ENCODE assay signal across 6 worm cellular contexts in genomic region chrIII:11496496-11496895, ce11.
TF ChIP-seq lines count a peak whose summit lies in the region.

Y66D12A.24 (plus strand) TSS chrIII:11496865.

TF ChIP-seq in whole organism, L1 larva, 84 proteins besides CTCF, POLR2A, EP300 and RAD21 (continues in another document):
- peak; percentile 24 for TF ChIP-seq elt-2 (tag; optimal IDR thresholded peaks at IDR 0.05; lab: Kevin White, UChicago)
- peak; percentile 16 for TF ChIP-seq tbx-2 (tag; optimal IDR thresholded peaks at IDR 0.05; lab: Kevin White, UChicago)
- TF ChIP-seq snpc-4 (tag; optimal IDR thresholded peaks at IDR 0.05; lab: Kevin White, UChicago), result no peak
- TF ChIP-seq hpl-2 (GFP tag; optimal IDR thresholded peaks at IDR 0.05; lab: Kevin White, UChicago), result no peak
- no peak for TF ChIP-seq skn-1 (tag; optimal IDR thresholded peaks at IDR 0.05; lab: Kevin White, UChicago)
- TF ChIP-seq egl-27 (tag; optimal IDR thresholded peaks at IDR 0.05; lab: Kevin White, UChicago), result no peak
- no peak for TF ChIP-seq pax-3 (tag; optimal IDR thresholded peaks at IDR 0.05; lab: Kevin White, UChicago)
- TF ChIP-seq zip-4 (GFP tag; optimal IDR thresholded peaks at IDR 0.05; lab: Kevin White, UChicago), result no peak
- TF ChIP-seq dpl-1 (GFP tag; optimal IDR thresholded peaks at IDR 0.05; lab: Kevin White, UChicago), result no peak
- peak in 1 of 6 experiments; percentile 4 for TF ChIP-seq elt-3 (tag; optimal IDR thresholded peaks at IDR 0.05; lab: Kevin White, UChicago)
- TF ChIP-seq efl-1 (optimal IDR thresholded peaks at IDR 0.05; lab: Kevin White, UChicago), result no peak
- TF ChIP-seq efl-1 (GFP tag; optimal IDR thresholded peaks at IDR 0.05 in 1 of 2; lab: Kevin White, UChicago), result no peak
- TF ChIP-seq lir-3 (tag; optimal IDR thresholded peaks at IDR 0.05; lab: Kevin White, UChicago; ENCODE audit: poor library complexity), result no peak
- TF ChIP-seq fos-1 (tag; optimal IDR thresholded peaks at IDR 0.05; lab: Kevin White, UChicago), result no peak
- peak in 1 of 2 experiments; percentile 44 for TF ChIP-seq lin-35 (GFP tag; optimal IDR thresholded peaks at IDR 0.05; lab: Kevin White, UChicago)

TF ChIP-seq in whole organism, L2 larva, 48 proteins besides CTCF, POLR2A, EP300 and RAD21 (continues in another document):
- TF ChIP-seq ztf-1 (GFP tag; conservative IDR thresholded peaks at IDR 0.05; lab: Robert Waterston, UW) (no peak), nhr-11 (tag; optimal IDR thresholded peaks at IDR 0.05; lab: Kevin White, UChicago) (no peak), peb-1 (tag; optimal IDR thresholded peaks at IDR 0.05; lab: Kevin White, UChicago) (no peak), ceh-16 (tag; optimal IDR thresholded peaks at IDR 0.05; lab: Kevin White, UChicago) (no peak), sma-9 (GFP tag; optimal IDR thresholded peaks at IDR 0.05; lab: Kevin White, UChicago) (no peak), sma-9 (tag; optimal IDR thresholded peaks at IDR 0.05; lab: Kevin White, UChicago) (no peak), sem-4 (tag; optimal IDR thresholded peaks at IDR 0.05; lab: Kevin White, UChicago) (no peak), nhr-12 (tag; optimal IDR thresholded peaks at IDR 0.05; lab: Kevin White, UChicago) (no peak), crh-2 (tag; optimal IDR thresholded peaks at IDR 0.05; lab: Kevin White, UChicago) (peak; percentile 4), sma-3 (GFP tag; optimal IDR thresholded peaks at IDR 0.05; lab: Kevin White, UChicago) (peak; percentile 28), nhr-237 (tag; optimal IDR thresholded peaks at IDR 0.05; lab: Kevin White, UChicago) (no peak), egl-27 (tag; optimal IDR thresholded peaks at IDR 0.05; lab: Kevin White, UChicago) (no peak), blmp-1 (tag; optimal IDR thresholded peaks at IDR 0.05; lab: Kevin White, UChicago; ENCODE audit: insufficient read depth) (peak; percentile 13), fos-1 (tag; optimal IDR thresholded peaks at IDR 0.05; lab: Kevin White, UChicago) (peak; percentile 79), ztf-4 (tag; optimal IDR thresholded peaks at IDR 0.05; lab: Kevin White, UChicago) (no peak), F13H6.1 (tag; optimal IDR thresholded peaks at IDR 0.05; lab: Kevin White, UChicago) (peak; percentile 20)

TF ChIP-seq in whole organism, L3 larva, 47 proteins besides CTCF, POLR2A, EP300 and RAD21 (continues in another document):
- no peak for TF ChIP-seq lin-15B (tag; optimal IDR thresholded peaks at IDR 0.05; lab: Kevin White, UChicago)
- no peak for TF ChIP-seq fos-1 (tag; optimal IDR thresholded peaks at IDR 0.05; lab: Kevin White, UChicago)
- TF ChIP-seq elt-3 (tag; optimal IDR thresholded peaks at IDR 0.05; lab: Kevin White, UChicago), result no peak
- TF ChIP-seq ztf-4 (tag; optimal IDR thresholded peaks at IDR 0.05; lab: Kevin White, UChicago), result no peak
- peak; percentile 84 for TF ChIP-seq elt-2 (tag; optimal IDR thresholded peaks at IDR 0.05; lab: Kevin White, UChicago)
- no peak for TF ChIP-seq fkh-2 (tag; optimal IDR thresholded peaks at IDR 0.05; lab: Kevin White, UChicago)
- TF ChIP-seq pha-4 (tag; optimal IDR thresholded peaks at IDR 0.05; lab: Kevin White, UChicago), result peak; percentile 21
- TF ChIP-seq unc-39 (tag; optimal IDR thresholded peaks at IDR 0.05; lab: Kevin White, UChicago), result no peak
- TF ChIP-seq nhr-76 (tag; optimal IDR thresholded peaks at IDR 0.05; lab: Kevin White, UChicago), result no peak
- no peak for TF ChIP-seq lin-39 (tag; optimal IDR thresholded peaks at IDR 0.05; lab: Kevin White, UChicago)
- TF ChIP-seq jun-1 (tag; optimal IDR thresholded peaks at IDR 0.05; lab: Kevin White, UChicago), result peak; percentile 45
- TF ChIP-seq nhr-237 (tag; optimal IDR thresholded peaks at IDR 0.05; lab: Kevin White, UChicago), result no peak
- TF ChIP-seq nhr-23 (tag; optimal IDR thresholded peaks at IDR 0.05; lab: Kevin White, UChicago), result no peak
- TF ChIP-seq daf-12 (tag; optimal IDR thresholded peaks at IDR 0.05; lab: Kevin White, UChicago), result no peak
- TF ChIP-seq pqm-1 (tag; optimal IDR thresholded peaks at IDR 0.05; lab: Kevin White, UChicago), result peak; percentile 73
- TF ChIP-seq elt-1 (tag; optimal IDR thresholded peaks at IDR 0.05; lab: Kevin White, UChicago), result no peak
- no peak for TF ChIP-seq R02D3.7 (tag; optimal IDR thresholded peaks at IDR 0.05; lab: Kevin White, UChicago)

TF ChIP-seq in whole organism, L4 larva, 104 proteins besides CTCF, POLR2A, EP300 and RAD21 (continues in another document):
- TF ChIP-seq nhr-48 (tag; optimal IDR thresholded peaks at IDR 0.05; lab: Kevin White, UChicago) (no peak), ceh-28 (tag; optimal IDR thresholded peaks at IDR 0.05; lab: Kevin White, UChicago) (no peak), lin-38 (GFP tag; IDR thresholded peaks at IDR 0.05; lab: Robert Waterston, UW) (peak; percentile 50), nhr-77 (tag; optimal IDR thresholded peaks at IDR 0.05; lab: Kevin White, UChicago) (peak; percentile 5), nhr-28 (tag; optimal IDR thresholded peaks at IDR 0.05; lab: Kevin White, UChicago) (peak; percentile 78), madf-5 (GFP tag; IDR thresholded peaks at IDR 0.05; lab: Robert Waterston, UW) (no peak), zfp-2 (tag; optimal IDR thresholded peaks at IDR 0.05; lab: Kevin White, UChicago) (no peak), mep-1 (tag; optimal IDR thresholded peaks at IDR 0.05; lab: Kevin White, UChicago) (peak; percentile 61), lin-1 (GFP tag; IDR thresholded peaks at IDR 0.05; lab: Robert Waterston, UW) (peak; percentile 57; the same call in 1 of the 2 replicates), hlh-11 (tag; optimal IDR thresholded peaks at IDR 0.05; lab: Kevin White, UChicago) (peak; percentile 84), T26A8.4 (GFP tag; IDR thresholded peaks at IDR 0.05; lab: Robert Waterston, UW) (no peak), daf-12 (tag; optimal IDR thresholded peaks at IDR 0.05; lab: Kevin White, UChicago) (no peak), cey-2 (tag; optimal IDR thresholded peaks at IDR 0.05; lab: Kevin White, UChicago; ENCODE audit: borderline replicate concordance, insufficient read depth) (no peak), mdl-1 (tag; optimal IDR thresholded peaks at IDR 0.05; lab: Kevin White, UChicago) (peak in 1 of 2 experiments; percentile 29), spr-1 (tag; optimal IDR thresholded peaks at IDR 0.05; lab: Kevin White, UChicago) (no peak), dve-1 (tag; optimal IDR thresholded peaks at IDR 0.05; lab: Kevin White, UChicago; ENCODE audit: insufficient read depth) (peak; percentile 83), pqm-1 (tag; optimal IDR thresholded peaks at IDR 0.05; lab: Kevin White, UChicago) (peak; percentile 57)

TF ChIP-seq in whole organism, late embryonic, 69 proteins besides CTCF, POLR2A, EP300 and RAD21:
- TF ChIP-seq gmeb-2 (tag; optimal IDR thresholded peaks at IDR 0.05; lab: Kevin White, UChicago), result no peak
- no peak for TF ChIP-seq pqm-1 (tag; optimal IDR thresholded peaks at IDR 0.05; lab: Kevin White, UChicago)
- TF ChIP-seq elt-2 (tag; optimal IDR thresholded peaks at IDR 0.05; lab: Kevin White, UChicago), result peak; percentile 43
- TF ChIP-seq tbx-2 (tag; optimal IDR thresholded peaks at IDR 0.05; lab: Kevin White, UChicago), result no peak

TF ChIP-seq in whole organism, young adult, 124 proteins besides CTCF, POLR2A, EP300 and RAD21:
- TF ChIP-seq nhr-120 (GFP tag; IDR thresholded peaks at IDR 0.05; lab: Robert Waterston, UW) (no peak), mxl-1 (tag; optimal IDR thresholded peaks at IDR 0.05; lab: Kevin White, UChicago) (no peak), F55B11.4 (tag; optimal IDR thresholded peaks at IDR 0.05; lab: Kevin White, UChicago; ENCODE audit: borderline replicate concordance, insufficient read depth) (no peak), tbp1 (GFP tag; optimal IDR thresholded peaks at IDR 0.05; lab: Kevin White, UChicago) (peak; percentile 40), hmg-1.2 (GFP tag; IDR thresholded peaks at IDR 0.05; lab: Robert Waterston, UW) (peak; percentile 32; the same call in 1 of the 2 replicates), lin-40 (tag; optimal IDR thresholded peaks at IDR 0.05; lab: Kevin White, UChicago) (peak; percentile 30), nhr-80 (tag; optimal IDR thresholded peaks at IDR 0.05; lab: Kevin White, UChicago) (peak; percentile 91), chd-7 (tag; optimal IDR thresholded peaks at IDR 0.05; lab: Kevin White, UChicago) (no peak), ztf-3 (GFP tag; optimal IDR thresholded peaks at IDR 0.05; lab: Kevin White, UChicago) (no peak), aptf-2 (GFP tag; conservative IDR thresholded peaks at IDR 0.05; lab: Robert Waterston, UW) (no peak), B0336.3 (GFP tag; IDR thresholded peaks at IDR 0.05; lab: Robert Waterston, UW) (no peak), somi-1 (GFP tag; optimal IDR thresholded peaks at IDR 0.05; lab: Kevin White, UChicago) (no peak), nhr-90 (tag; optimal IDR thresholded peaks at IDR 0.05; lab: Kevin White, UChicago) (peak; percentile 1), lin-26 (GFP tag; IDR thresholded peaks at IDR 0.05; lab: Robert Waterston, UW) (no peak), zim-3 (tag; optimal IDR thresholded peaks at IDR 0.05; lab: Kevin White, UChicago) (no peak), lir-1 (GFP tag; conservative IDR thresholded peaks at IDR 0.05; lab: Robert Waterston, UW) (no peak), attf-6 (GFP tag; IDR thresholded peaks at IDR 0.05; lab: Robert Waterston, UW) (no peak), dpff-1 (tag; optimal IDR thresholded peaks at IDR 0.05; lab: Kevin White, UChicago) (no peak), cebp-1 (GFP tag; IDR thresholded peaks at IDR 0.05; lab: Robert Waterston, UW) (no peak), cebp-1 (tag; optimal IDR thresholded peaks at IDR 0.05; lab: Kevin White, UChicago) (peak; percentile 53), egl-44 (GFP tag; IDR thresholded peaks at IDR 0.05; lab: Robert Waterston, UW) (no peak), lag-1 (GFP tag; IDR thresholded peaks at IDR 0.05; lab: Robert Waterston, UW) (no peak), Y53F4B.3 (GFP tag; IDR thresholded peaks at IDR 0.05; lab: Robert Waterston, UW) (no peak), unc-62 (GFP tag; optimal IDR thresholded peaks at IDR 0.05; lab: Kevin White, UChicago) (peak; percentile 7), zfh-2 (GFP tag; conservative IDR thresholded peaks at IDR 0.05; lab: Robert Waterston, UW) (0 out of 2 replicates have a peak, but pooled peaks have one; percentile 22), egrh-3 (GFP tag; IDR thresholded peaks at IDR 0.05; lab: Robert Waterston, UW) (peak; percentile 59), sptf-2 (GFP tag; optimal IDR thresholded peaks at IDR 0.05; lab: Kevin White, UChicago) (no peak), attf-5 (GFP tag; optimal IDR thresholded peaks at IDR 0.05; lab: Kevin White, UChicago) (peak; percentile 58)
TF ChIP-seq in whole organism, young adult: peak in this region for 10.
